Fruit fly (Drosophila melanogaster): ENCODE results near the gene CG42784.

DNA sequence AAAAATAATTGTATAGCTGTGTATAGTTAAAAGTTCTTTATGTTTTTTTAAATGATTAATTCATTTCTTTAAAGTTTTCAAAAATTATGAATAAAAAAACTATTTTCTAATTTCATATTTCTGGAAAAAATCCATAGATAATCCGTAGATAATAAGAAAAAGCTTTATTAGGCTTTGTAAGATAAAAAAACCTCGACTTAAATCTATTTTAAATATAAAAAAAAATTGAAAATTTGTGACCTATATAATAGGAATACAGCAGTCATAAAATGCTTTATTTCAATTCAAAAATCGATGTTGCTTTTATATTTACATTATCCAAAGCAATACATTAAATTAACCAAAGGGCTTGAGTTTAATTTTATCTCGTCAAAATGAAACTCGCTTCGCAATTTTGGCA is 3.0 kb upstream of the CG42784 start, which contains the start of gene Flad2:
- TF ChIP-seq usp (GFP tag; optimal IDR thresholded peaks at IDR 0.05) = no peak
- no peak for TF ChIP-seq psq (optimal IDR thresholded peaks at IDR 0.05)
- TF ChIP-seq CG8478 (optimal IDR thresholded peaks at IDR 0.05) = no peak
- TF ChIP-seq Dll (optimal IDR thresholded peaks at IDR 0.05) = no peak
- no peak for TF ChIP-seq EcR (GFP tag; optimal IDR thresholded peaks at IDR 0.05)
